Fruit fly (Drosophila melanogaster): ENCODE data around the gene Vsx1.

DNA sequence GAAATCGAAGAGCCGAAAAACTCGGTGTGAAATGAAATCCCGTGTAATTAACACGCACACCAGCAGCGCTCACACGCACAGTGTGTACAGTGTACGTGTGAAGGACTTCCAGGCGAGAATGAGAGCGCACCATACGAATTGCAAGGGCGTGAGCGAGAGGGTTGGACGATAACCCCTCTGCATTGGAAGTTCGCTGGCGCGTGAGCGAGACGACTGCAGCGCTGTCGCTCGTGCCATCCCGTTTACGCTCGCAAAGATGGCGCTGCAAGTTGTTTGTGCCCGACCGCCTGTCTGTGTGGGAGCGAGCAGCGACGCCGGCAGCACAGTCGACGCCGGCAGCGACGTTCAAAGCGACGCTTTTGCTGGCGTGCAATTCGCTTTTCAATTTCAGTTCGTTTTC is at the start of gene Vsx1:
- TF ChIP-seq pan (optimal IDR thresholded peaks at IDR 0.05) (no peak), psq (optimal IDR thresholded peaks at IDR 0.05) (no peak), Dll (optimal IDR thresholded peaks at IDR 0.05) (peak; percentile 9), EcR (GFP tag; optimal IDR thresholded peaks at IDR 0.05) (no peak)

All from whole organism.